Worm (Caenorhabditis elegans) whole organism, L3 larva: ENCODE data around the gene Y116F11B.13.

Source experiments
- ZK546.5 ChIP-seq: sonication (generic microtip); optimal IDR thresholded peaks from 2 replicates; lab custom pipeline; 2017; ENCODE audit warnings: missing biosample characterization, missing genetic modification characterization
- ama-1 ChIP-seq: fragments of 150-350 bp; optimal IDR thresholded peaks from 2 replicates; lab custom pipeline; 2018
- elt-2 ChIP-seq: sonication (generic microtip); optimal IDR thresholded peaks from 2 replicates; lab custom pipeline; 2016; ENCODE audit warnings: missing genetic modification reagents, mild to moderate bottlenecking, missing genetic modification characterization, missing compliant biosample characterization
- elt-3 ChIP-seq, 3 experiments: fragments of 150-350 bp in 1 of 3; sonication (generic microtip) in 2 of 3; optimal IDR thresholded peaks; 2 replicates in 2 of 3; 4 replicates in 1 of 3; lab custom pipeline; 2014 to 2017; ENCODE audit warnings: missing biosample characterization in 3 of 3, missing genetic modification characterization in 3 of 3
- lin-15B ChIP-seq: fragments of 150-350 bp; optimal IDR thresholded peaks from 2 replicates; lab custom pipeline; 2014; ENCODE audit warnings: missing biosample characterization, missing genetic modification characterization
- mdl-1 ChIP-seq: fragments of 150-350 bp; optimal IDR thresholded peaks from 2 replicates; lab custom pipeline; 2014; ENCODE audit warnings: missing biosample characterization, missing genetic modification characterization
- nhr-12 ChIP-seq: fragments of 150-350 bp; optimal IDR thresholded peaks from 2 replicates; lab custom pipeline; 2014; ENCODE audit warnings: missing biosample characterization, missing genetic modification characterization
- nhr-237 ChIP-seq: fragments of 150-350 bp; optimal IDR thresholded peaks from 2 replicates; lab custom pipeline; 2014; ENCODE audit warnings: missing biosample characterization, missing genetic modification characterization
- nhr-25 ChIP-seq: sonication (generic microtip); optimal IDR thresholded peaks from 2 replicates; lab custom pipeline; 2017; ENCODE audit warnings: missing biosample characterization, missing genetic modification characterization
- nhr-77 ChIP-seq: fragments of 150-350 bp; optimal IDR thresholded peaks from 2 replicates; lab custom pipeline; 2014; ENCODE audit warnings: missing biosample characterization, missing genetic modification characterization
- pha-4 ChIP-seq: fragments of 150-350 bp; optimal IDR thresholded peaks from 2 replicates; lab custom pipeline; 2014; ENCODE audit warnings: missing biosample characterization, missing genetic modification reagents, missing genetic modification characterization
- unc-62 ChIP-seq: fragments of 150-350 bp; sonication (generic microtip); optimal IDR thresholded peaks from 4 replicates; lab custom pipeline; 2014; ENCODE audit warnings: missing biosample characterization, missing genetic modification reagents, missing genetic modification characterization
- ztf-4 ChIP-seq: fragments of 150-350 bp; optimal IDR thresholded peaks from 2 replicates; lab custom pipeline; 2014; ENCODE audit warnings: missing biosample characterization, missing genetic modification characterization

- TF ChIP-seq ztf-4 (no peak), nhr-77 (tag; lab: Kevin White, UChicago) (no peak), unc-62 (GFP tag; lab: Kevin White, UChicago) (no peak), nhr-25 (tag; lab: Kevin White, UChicago) (no peak), elt-3 (tag; optimal IDR thresholded peaks at IDR 0.05; lab: Kevin White, UChicago) (no peak), nhr-237 (tag; lab: Kevin White, UChicago) (no peak), mdl-1 (tag; lab: Kevin White, UChicago) (no peak), ZK546.5 (no peak), nhr-12 (tag; lab: Kevin White, UChicago) (no peak), ama-1 (lab: Kevin White, UChicago) (no peak), lin-15B (tag; lab: Kevin White, UChicago) (no peak), elt-2 (tag; lab: Kevin White, UChicago) (no peak), pha-4 (tag; lab: Kevin White, UChicago) (no peak)
Observed at ce11 chrV:19860225-19860624, 22.8 kb upstream of the Y116F11B.13 start.
